Fruit fly (Drosophila melanogaster): Measurements from ENCODE around the gene Ccp84Ag.

The Ccp84Ag gene

dm6 chr3R:6674548-6674947 lies 12.0 kb upstream of the Ccp84Ag start (continued):
- TF ChIP-seq ara (GFP tag; IDR thresholded peaks at IDR 0.05) (peak; percentile 41; the same call in 1 of the 2 replicates), odd (GFP tag; optimal IDR thresholded peaks at IDR 0.05) (no peak), Bgb (GFP tag; IDR thresholded peaks at IDR 0.05; ENCODE audit: partially characterized antibody) (no peak), eve (GFP tag; optimal IDR thresholded peaks at IDR 0.05) (no peak), Oaz (GFP tag; IDR thresholded peaks at IDR 0.05) (no peak), CG42726 (GFP tag; IDR thresholded peaks at IDR 0.05; ENCODE audit: partially characterized antibody) (no peak), Chrac-16 (GFP tag; optimal IDR thresholded peaks at IDR 0.05) (no peak), ham (GFP tag; IDR thresholded peaks at IDR 0.05) (no peak), CG1024 (GFP tag; IDR thresholded peaks at IDR 0.05) (no peak), zf30C (GFP tag; optimal IDR thresholded peaks at IDR 0.05) (peak; percentile 22), Nf-YA (GFP tag; IDR thresholded peaks at IDR 0.05) (no peak), Taf1 (GFP tag; IDR thresholded peaks at IDR 0.05) (no peak), CG6654 (GFP tag; optimal IDR thresholded peaks at IDR 0.05) (no peak), CG3838 (GFP tag; optimal IDR thresholded peaks at IDR 0.05) (no peak), Antp (GFP tag; optimal IDR thresholded peaks at IDR 0.05) (no peak), eyg (GFP tag; optimal IDR thresholded peaks at IDR 0.05) (no peak), knrl (GFP tag; IDR thresholded peaks at IDR 0.05; ENCODE audit: partially characterized antibody) (no peak), gcm2 (GFP tag; optimal IDR thresholded peaks at IDR 0.05) (no peak), Bteb2 (GFP tag; optimal IDR thresholded peaks at IDR 0.05) (no peak), Lhr (GFP tag; optimal IDR thresholded peaks at IDR 0.05) (no peak), CG12219 (GFP tag; optimal IDR thresholded peaks at IDR 0.05) (no peak), CG13287 (GFP tag; IDR thresholded peaks at IDR 0.05; ENCODE audit: partially characterized antibody) (no peak), CG8944 (GFP tag; optimal IDR thresholded peaks at IDR 0.05) (no peak), lov (optimal IDR thresholded peaks at IDR 0.05) (no peak), lov (GFP tag; IDR thresholded peaks at IDR 0.05) (no peak), Asciz (GFP tag; optimal IDR thresholded peaks at IDR 0.05) (no peak), Oli (tag; optimal IDR thresholded peaks at IDR 0.05) (no peak), sc (optimal IDR thresholded peaks at IDR 0.05) (no peak), sc (GFP tag; optimal IDR thresholded peaks at IDR 0.05) (no peak), CG34224 (GFP tag; IDR thresholded peaks at IDR 0.05; ENCODE audit: partially characterized antibody) (no peak), ftz-f1 (GFP tag; optimal IDR thresholded peaks at IDR 0.05) (no peak), CG12104 (GFP tag; optimal IDR thresholded peaks at IDR 0.05) (no peak), CG7357 (GFP tag; IDR thresholded peaks at IDR 0.05) (no peak), HHEX (GFP tag; optimal IDR thresholded peaks at IDR 0.05) (no peak), CG16813 (GFP tag; IDR thresholded peaks at IDR 0.05; ENCODE audit: partially characterized antibody) (no peak), z (GFP tag; IDR thresholded peaks at IDR 0.05) (no peak), Fer1 (GFP tag; optimal IDR thresholded peaks at IDR 0.05) (no peak), CG1233 (GFP tag; optimal IDR thresholded peaks at IDR 0.05) (no peak), CG31224 (GFP tag; IDR thresholded peaks at IDR 0.05) (no peak), Dad (GFP tag; optimal IDR thresholded peaks at IDR 0.05) (no peak), tll (GFP tag; optimal IDR thresholded peaks at IDR 0.05) (no peak), vvl (GFP tag; IDR thresholded peaks at IDR 0.05) (no peak), lbe (GFP tag; optimal IDR thresholded peaks at IDR 0.05) (no peak), sr (GFP tag; IDR thresholded peaks at IDR 0.05) (no peak), ato (GFP tag; IDR thresholded peaks at IDR 0.05; ENCODE audit: partially characterized antibody) (no peak), CG9727 (GFP tag; optimal IDR thresholded peaks at IDR 0.05) (no peak), CG18599 (GFP tag; optimal IDR thresholded peaks at IDR 0.05) (no peak), CG13775 (GFP tag; optimal IDR thresholded peaks at IDR 0.05) (no peak), gsb-n (tag; optimal IDR thresholded peaks at IDR 0.05) (peak; percentile 29), tx (GFP tag; optimal IDR thresholded peaks at IDR 0.05) (no peak), lmd (GFP tag; IDR thresholded peaks at IDR 0.05) (no peak), CG31365 (tag; optimal IDR thresholded peaks at IDR 0.05) (no peak)

Measured in whole organism, embryonic.